Fruit fly (Drosophila melanogaster) whole organism, embryonic: ENCODE measurements around the gene CG42676.

Experiments used
- CG10431 ChIP-seq: fragments of 200-800 bp; sonication (Bioruptor generic); optimal IDR thresholded peaks from 3 replicates; lab custom pipeline; 2018; ENCODE audit warnings: missing biosample characterization, mild to moderate bottlenecking, missing genetic modification characterization
- CG10979 ChIP-seq: fragments of 200-800 bp; sonication (Bioruptor generic); optimal IDR thresholded peaks from 2 replicates; lab custom pipeline; 2018; ENCODE audit warnings: missing biosample characterization, mild to moderate bottlenecking, missing genetic modification characterization, moderate library complexity
- CG11456 ChIP-seq: fragments of 200-800 bp; sonication (Bioruptor generic); IDR thresholded peaks from 3 replicates; pipeline ENCODE4 v1.3.6; 2022; ENCODE audit warnings: missing biosample characterization, missing genetic modification characterization
- CG14860 ChIP-seq: fragments of 200-800 bp; sonication (Bioruptor generic); IDR thresholded peaks from 3 replicates; pipeline ENCODE4 v1.3.6; 2022; ENCODE audit warnings: missing biosample characterization, missing genetic modification characterization; ENCODE audit not compliant: partially characterized antibody
- CG17186 ChIP-seq: fragments of 200-800 bp; sonication (Bioruptor generic); optimal IDR thresholded peaks from 3 replicates; lab custom pipeline; 2017; ENCODE audit warnings: missing biosample characterization, missing genetic modification reagents, missing genetic modification characterization
- CG17361 ChIP-seq: fragments of 200-800 bp; sonication (Bioruptor generic); IDR thresholded peaks from 3 replicates; pipeline ENCODE4 v1.3.6; 2022; ENCODE audit warnings: missing biosample characterization, missing genetic modification characterization
- CG17802 ChIP-seq: fragments of 200-800 bp; sonication (Bioruptor generic); optimal IDR thresholded peaks from 2 replicates; lab custom pipeline; 2018; ENCODE audit warnings: missing biosample characterization, mild to moderate bottlenecking, missing genetic modification characterization, moderate library complexity
- CG2116 ChIP-seq: fragments of 200-800 bp; sonication (Bioruptor generic); optimal IDR thresholded peaks from 3 replicates; lab custom pipeline; 2018; ENCODE audit warnings: missing biosample characterization, mild to moderate bottlenecking, missing genetic modification characterization
- CG2712 ChIP-seq: fragments of 200-800 bp; optimal IDR thresholded peaks from 3 replicates; lab custom pipeline; 2019; ENCODE audit warnings: missing biosample characterization, mild to moderate bottlenecking, missing genetic modification characterization, moderate library complexity
- CG2875 ChIP-seq: fragments of 200-800 bp; sonication (Bioruptor generic); optimal IDR thresholded peaks from 2 replicates; lab custom pipeline; 2017; ENCODE audit warnings: missing biosample characterization, mild to moderate bottlenecking, missing genetic modification characterization, missing genetic modification reagents
- CG3163 ChIP-seq: fragments of 200-800 bp; sonication (Bioruptor generic); optimal IDR thresholded peaks from 3 replicates; lab custom pipeline; 2016; ENCODE audit warnings: missing biosample characterization, missing genetic modification characterization
- CG32772 ChIP-seq: fragments of 200-800 bp; sonication (Bioruptor generic); IDR thresholded peaks from 2 replicates; pipeline ENCODE4 v1.3.6; 2022; ENCODE audit warnings: missing biosample characterization, missing genetic modification characterization
- CG3281 ChIP-seq: fragments of 200-800 bp; sonication (Bioruptor generic); optimal IDR thresholded peaks from 3 replicates; lab custom pipeline; 2017; ENCODE audit warnings: missing biosample characterization, mild to moderate bottlenecking, missing genetic modification characterization
- CG3995 ChIP-seq: fragments of 200-800 bp; sonication (Bioruptor generic); optimal IDR thresholded peaks from 3 replicates; lab custom pipeline; 2016; ENCODE audit warnings: missing biosample characterization, missing genetic modification characterization
- CG6813 ChIP-seq: fragments of 200-800 bp; sonication (Bioruptor generic); optimal IDR thresholded peaks from 2 replicates; lab custom pipeline; 2017; ENCODE audit warnings: missing biosample characterization, missing genetic modification characterization, mild to moderate bottlenecking, moderate library complexity, missing genetic modification reagents
- CG7839 ChIP-seq: fragments of 200-800 bp; sonication (Bioruptor generic); optimal IDR thresholded peaks from 3 replicates; lab custom pipeline; 2018; ENCODE audit warnings: missing biosample characterization, mild to moderate bottlenecking, missing genetic modification characterization, moderate library complexity
- CG7963 ChIP-seq: fragments of 200-800 bp; sonication (Bioruptor generic); IDR thresholded peaks from 3 replicates; pipeline ENCODE4 v1.3.6; 2022; ENCODE audit warnings: missing biosample characterization, missing genetic modification characterization; ENCODE audit not compliant: partially characterized antibody
- CG8944 ChIP-seq: fragments of 200-800 bp; sonication (Bioruptor generic); optimal IDR thresholded peaks from 3 replicates; lab custom pipeline; 2016; ENCODE audit warnings: missing biosample characterization, missing genetic modification characterization
- CG9727 ChIP-seq: fragments of 200-800 bp; sonication (Bioruptor generic); optimal IDR thresholded peaks from 3 replicates; lab custom pipeline; 2017; ENCODE audit warnings: missing biosample characterization, mild to moderate bottlenecking, missing genetic modification characterization
- CHES-1-like ChIP-seq: fragments of 200-800 bp; sonication (Bioruptor generic); optimal IDR thresholded peaks from 2 replicates; lab custom pipeline; 2016; ENCODE audit warnings: missing biosample characterization, missing genetic modification characterization
- Dll ChIP-seq: fragments of 200-800 bp; sonication (Bioruptor generic); IDR thresholded peaks from 4 replicates; pipeline ENCODE4 v1.3.6; 2022; ENCODE audit warnings: missing biosample characterization, missing genetic modification characterization; ENCODE audit not compliant: partially characterized antibody
- Hr78 ChIP-seq, 2 experiments: fragments of 200-800 bp in 1 of 2; fragments of >200 bp in 1 of 2; sonication (Bioruptor generic) in 1 of 2; optimal IDR thresholded peaks; 2 replicates each; lab custom pipeline; 2017 to 2019; ENCODE audit warnings: missing biosample characterization in 2 of 2, missing genetic modification characterization in 2 of 2, mild to moderate bottlenecking in 1 of 2, moderate library complexity in 1 of 2
- MBD-R2 ChIP-seq: fragments of 200-800 bp; sonication (Bioruptor generic); IDR thresholded peaks from 2 replicates; pipeline ENCODE4 v1.3.6; 2022; ENCODE audit warnings: missing biosample characterization, missing genetic modification characterization
- NC2α ChIP-seq: fragments of 200-800 bp; sonication (Bioruptor generic); optimal IDR thresholded peaks from 2 replicates; lab custom pipeline; 2016; ENCODE audit warnings: missing biosample characterization, missing genetic modification characterization
- Nf-YB ChIP-seq: fragments of 200-800 bp; sonication (Bioruptor generic); optimal IDR thresholded peaks from 3 replicates; lab custom pipeline; 2019; ENCODE audit warnings: missing biosample characterization, mild to moderate bottlenecking, missing genetic modification characterization, moderate library complexity
- Nf-YC ChIP-seq: fragments of 200-800 bp; optimal IDR thresholded peaks from 3 replicates; lab custom pipeline; 2019; ENCODE audit warnings: missing biosample characterization, mild to moderate bottlenecking, missing genetic modification characterization, moderate library complexity
- Pdp1 ChIP-seq, 2 experiments: fragments of 200-800 bp; sonication (Bioruptor generic); optimal IDR thresholded peaks; 3 replicates each; lab custom pipeline; 2016; ENCODE audit warnings: missing biosample characterization in 2 of 2, missing genetic modification characterization in 2 of 2, mild to moderate bottlenecking in 1 of 2, moderate library complexity in 1 of 2
- Rfx ChIP-seq: fragments of 200-800 bp; sonication (Bioruptor generic); IDR thresholded peaks from 2 replicates; pipeline ENCODE4 v1.3.6; 2022; ENCODE audit warnings: missing biosample characterization, missing genetic modification characterization
- Sin3A ChIP-seq: fragments of >200 bp; optimal IDR thresholded peaks from 2 replicates; lab custom pipeline; 2018
- Sox102F ChIP-seq: fragments of 200-800 bp; sonication (Bioruptor generic); optimal IDR thresholded peaks from 2 replicates; lab custom pipeline; 2018; ENCODE audit warnings: missing biosample characterization, mild to moderate bottlenecking, missing genetic modification characterization, moderate library complexity
- Xbp1 ChIP-seq: fragments of 200-800 bp; sonication (Bioruptor generic); optimal IDR thresholded peaks from 3 replicates; lab custom pipeline; 2016; ENCODE audit warnings: missing biosample characterization, mild to moderate bottlenecking, missing genetic modification characterization
- YL-1 ChIP-seq: fragments of 200-800 bp; sonication (Bioruptor generic); optimal IDR thresholded peaks from 3 replicates; lab custom pipeline; 2017; ENCODE audit warnings: missing biosample characterization, mild to moderate bottlenecking, missing genetic modification characterization
- ato ChIP-seq: fragments of 200-800 bp; sonication (Bioruptor generic); IDR thresholded peaks from 2 replicates; pipeline ENCODE4 v1.3.6; 2022; ENCODE audit warnings: missing biosample characterization, missing genetic modification characterization; ENCODE audit not compliant: partially characterized antibody
- eyg ChIP-seq: fragments of 200-800 bp; sonication (Bioruptor generic); optimal IDR thresholded peaks from 3 replicates; lab custom pipeline; 2016; ENCODE audit warnings: missing biosample characterization, missing genetic modification characterization
- fd96Cb ChIP-seq: fragments of 200-800 bp; sonication (Bioruptor generic); optimal IDR thresholded peaks from 2 replicates; lab custom pipeline; 2018; ENCODE audit warnings: missing biosample characterization, mild to moderate bottlenecking, missing genetic modification characterization, moderate library complexity
- h ChIP-seq: fragments of >200 bp; optimal IDR thresholded peaks from 2 replicates; lab custom pipeline; 2017
- knrl ChIP-seq: fragments of 200-800 bp; sonication (Bioruptor generic); IDR thresholded peaks from 3 replicates; pipeline ENCODE4 v1.3.6; 2022; ENCODE audit warnings: missing biosample characterization, missing genetic modification characterization; ENCODE audit not compliant: partially characterized antibody
- nerfin-2 ChIP-seq: fragments of 200-800 bp; sonication (Bioruptor generic); IDR thresholded peaks from 2 replicates; pipeline ENCODE4 v1.3.6; 2022; ENCODE audit warnings: missing biosample characterization, missing genetic modification characterization; ENCODE audit not compliant: partially characterized antibody
- pfk ChIP-seq: fragments of 200-800 bp; sonication (Bioruptor generic); optimal IDR thresholded peaks from 2 replicates; lab custom pipeline; 2018; ENCODE audit warnings: missing biosample characterization, mild to moderate bottlenecking, missing genetic modification characterization, moderate library complexity
- row ChIP-seq: fragments of 200-800 bp; sonication (Bioruptor generic); IDR thresholded peaks from 3 replicates; pipeline ENCODE4 v1.3.6; 2022; ENCODE audit warnings: missing biosample characterization, missing genetic modification characterization
- sc ChIP-seq, 3 experiments: fragments of >200 bp in 2 of 3; fragments of 200-800 bp in 1 of 3; sonication (Bioruptor generic) in 1 of 3; optimal IDR thresholded peaks; 2 replicates in 2 of 3; 3 replicates in 1 of 3; lab custom pipeline; 2017; ENCODE audit warnings: mild to moderate bottlenecking in 1 of 3, missing biosample characterization in 1 of 3, missing genetic modification characterization in 1 of 3, missing genetic modification reagents in 1 of 3
- slbo ChIP-seq: fragments of 200-800 bp; sonication (Bioruptor generic); IDR thresholded peaks from 2 replicates; pipeline ENCODE4 v1.3.6; 2022; ENCODE audit warnings: missing biosample characterization, missing genetic modification characterization
- tna ChIP-seq: fragments of 200-800 bp; sonication (Bioruptor generic); IDR thresholded peaks from 2 replicates; pipeline ENCODE4 v1.3.6; 2022; ENCODE audit warnings: missing biosample characterization, missing genetic modification characterization; ENCODE audit not compliant: partially characterized antibody
- twi ChIP-seq: fragments of 200-800 bp; optimal IDR thresholded peaks from 2 replicates; lab custom pipeline; 2019; ENCODE audit warnings: missing biosample characterization, mild to moderate bottlenecking, missing genetic modification characterization, moderate library complexity
- tx ChIP-seq: fragments of 200-800 bp; sonication (Bioruptor generic); optimal IDR thresholded peaks from 2 replicates; lab custom pipeline; 2016; ENCODE audit warnings: missing biosample characterization, missing genetic modification characterization
- wor ChIP-seq: fragments of 200-800 bp; sonication (Bioruptor generic); IDR thresholded peaks from 2 replicates; pipeline ENCODE4 v1.3.6; 2022; ENCODE audit warnings: missing biosample characterization, missing genetic modification characterization
- zf30C ChIP-seq: fragments of 200-800 bp; sonication (Bioruptor generic); optimal IDR thresholded peaks from 3 replicates; lab custom pipeline; 2018; ENCODE audit warnings: missing biosample characterization, mild to moderate bottlenecking, missing genetic modification characterization

The CG42676 gene

dm6 chr3L:1794943-1795696, 7.8 kb upstream of the CG42676 start, which contains the start of the genes alpha-Spec, dlt and Cdc37 (continued):
- TF ChIP-seq sc (optimal IDR thresholded peaks at IDR 0.05; lab: Kevin White, UChicago) = no peak
- TF ChIP-seq sc (GFP tag; optimal IDR thresholded peaks at IDR 0.05; lab: Kevin White, UChicago) = no peak
- TF ChIP-seq Sin3A (lab: Kevin White, UChicago) = peak; percentile 80
- TF ChIP-seq wor (GFP tag; lab: Robert Waterston, UW) = no peak
- peak; percentile 17 for TF ChIP-seq Xbp1 (GFP tag; lab: Kevin White, UChicago)
- TF ChIP-seq MBD-R2 (GFP tag; lab: Robert Waterston, UW) = peak; percentile 29; the same call in 1 of the 2 replicates
- TF ChIP-seq CG7963 (GFP tag; lab: Robert Waterston, UW) = peak; percentile 79
- peak; percentile 52 for TF ChIP-seq CG3995
- TF ChIP-seq fd96Cb (tag; lab: Kevin White, UChicago) = no peak
- peak; percentile 77 for TF ChIP-seq CG17186 (GFP tag; lab: Kevin White, UChicago)
- peak; percentile 16; the same call in 1 of the 2 replicates for TF ChIP-seq slbo (GFP tag; lab: Robert Waterston, UW)
- TF ChIP-seq CG9727 = peak; percentile 10
- peak; percentile 34 for TF ChIP-seq eyg
- peak in 1 of 2 experiments; percentile 23 for TF ChIP-seq Pdp1 (GFP tag; optimal IDR thresholded peaks at IDR 0.05; lab: Kevin White, UChicago)
- no peak for TF ChIP-seq h
- TF ChIP-seq twi (tag; lab: Kevin White, UChicago) = no peak
- TF ChIP-seq nerfin-2 = peak; percentile 77
- TF ChIP-seq NC2α (GFP tag; lab: Kevin White, UChicago) = peak; percentile 8
- TF ChIP-seq CG32772 (GFP tag; lab: Robert Waterston, UW) = peak; percentile 12; the same call in 1 of the 2 replicates
- TF ChIP-seq CG11456 (GFP tag; lab: Robert Waterston, UW) = no peak
- no peak for TF ChIP-seq zf30C (GFP tag; lab: Kevin White, UChicago)
- TF ChIP-seq Nf-YC (tag; lab: Kevin White, UChicago) = peak; percentile 58
- no peak for TF ChIP-seq pfk
- TF ChIP-seq CG8944 (GFP tag; lab: Kevin White, UChicago) = no peak
- TF ChIP-seq CG6813 = no peak
- TF ChIP-seq tx (GFP tag; lab: Kevin White, UChicago) = no peak
- no peak for TF ChIP-seq CG17361 (GFP tag; lab: Robert Waterston, UW)
- peak; percentile 14 for TF ChIP-seq Nf-YB (GFP tag; lab: Kevin White, UChicago)
- TF ChIP-seq CG3163 (GFP tag; lab: Kevin White, UChicago) = peak; percentile 3
- TF ChIP-seq CG2875 (GFP tag; lab: Kevin White, UChicago) = peak; percentile 34
- peak; percentile 82 for TF ChIP-seq CG2116 (GFP tag; lab: Kevin White, UChicago)
- TF ChIP-seq YL-1 = peak; percentile 85
- peak in 1 of 2 experiments; percentile 15 for TF ChIP-seq Hr78 (GFP tag; optimal IDR thresholded peaks at IDR 0.05; lab: Kevin White, UChicago)
- peak; percentile 78 for TF ChIP-seq knrl
- peak; percentile 66 for TF ChIP-seq CG2712 (tag; lab: Kevin White, UChicago)
- peak; percentile 17 for TF ChIP-seq CHES-1-like
- peak; percentile 79 for TF ChIP-seq CG14860
- peak; percentile 31; the same call in 1 of the 3 replicates for TF ChIP-seq row
- peak; percentile 51 for TF ChIP-seq Rfx
- TF ChIP-seq tna = peak; percentile 74
- TF ChIP-seq CG10979 (tag; lab: Kevin White, UChicago) = peak; percentile 1
- peak; percentile 59 for TF ChIP-seq CG10431
- TF ChIP-seq CG3281 (GFP tag; lab: Kevin White, UChicago) = no peak
- peak; percentile 84 for TF ChIP-seq Dll (GFP tag; lab: Robert Waterston, UW)
- TF ChIP-seq CG17802 (tag; lab: Kevin White, UChicago) = peak; percentile 62
- TF ChIP-seq Sox102F (GFP tag; lab: Kevin White, UChicago) = no peak
- no peak for TF ChIP-seq CG7839 (tag; lab: Kevin White, UChicago)
- peak; percentile 59 for TF ChIP-seq ato (GFP tag; lab: Robert Waterston, UW)
